Worm (Caenorhabditis elegans) whole organism, L2 larva: ENCODE results near the gene sluh-7.

ENCODE experiments used
- C34F6.9 ChIP-seq: fragments of 150-350 bp; optimal IDR thresholded peaks from 2 replicates; lab custom pipeline; 2014; ENCODE audit warnings: missing biosample characterization, missing genetic modification characterization
- Y55F3AM.14 ChIP-seq: fragments of 200-800 bp; sonication (Bioruptor generic); optimal IDR thresholded peaks from 2 replicates; lab custom pipeline; 2018; ENCODE audit warnings: mild to moderate bottlenecking, missing genetic modification characterization, missing compliant biosample characterization
- alr-1 ChIP-seq: fragments of 150-350 bp; optimal IDR thresholded peaks from 2 replicates; lab custom pipeline; 2014; ENCODE audit warnings: missing biosample characterization, missing genetic modification characterization
- blmp-1 ChIP-seq: sonication (generic microtip); optimal IDR thresholded peaks from 2 replicates; lab custom pipeline; 2017; ENCODE audit warnings: missing genetic modification characterization, mild to moderate bottlenecking, missing compliant biosample characterization, antibody characterized with exemption, moderate library complexity; ENCODE audit not compliant: insufficient read depth
- ceh-16 ChIP-seq: fragments of 150-350 bp; optimal IDR thresholded peaks from 2 replicates; lab custom pipeline; 2014; ENCODE audit warnings: missing biosample characterization, missing genetic modification characterization
- ceh-82 ChIP-seq: fragments of 150-350 bp; optimal IDR thresholded peaks from 2 replicates; lab custom pipeline; 2014; ENCODE audit warnings: missing biosample characterization, missing genetic modification characterization
- crh-2 ChIP-seq: sonication (generic microtip); optimal IDR thresholded peaks from 2 replicates; lab custom pipeline; 2017; ENCODE audit warnings: missing biosample characterization, missing genetic modification characterization
- dmd-4 ChIP-seq: sonication (generic microtip); optimal IDR thresholded peaks from 2 replicates; lab custom pipeline; 2017; ENCODE audit warnings: missing biosample characterization, missing genetic modification characterization
- elt-1 ChIP-seq: fragments of 150-350 bp; optimal IDR thresholded peaks from 2 replicates; lab custom pipeline; 2014; ENCODE audit warnings: missing biosample characterization, missing genetic modification characterization
- elt-3 ChIP-seq: sonication (generic microtip); optimal IDR thresholded peaks from 2 replicates; lab custom pipeline; 2017; ENCODE audit warnings: missing biosample characterization, missing genetic modification characterization
- fos-1 ChIP-seq: fragments of 150-350 bp; optimal IDR thresholded peaks from 2 replicates; lab custom pipeline; 2014; ENCODE audit warnings: missing biosample characterization, missing genetic modification characterization
- gmeb-1 ChIP-seq: fragments of 150-350 bp; optimal IDR thresholded peaks from 2 replicates; lab custom pipeline; 2014; ENCODE audit warnings: missing biosample characterization, missing genetic modification characterization
- lin-13 ChIP-seq: fragments of 150-350 bp; optimal IDR thresholded peaks from 2 replicates; lab custom pipeline; 2014; ENCODE audit warnings: missing biosample characterization, missing genetic modification reagents, missing genetic modification characterization
- lin-39 ChIP-seq: fragments of 150-350 bp; optimal IDR thresholded peaks from 2 replicates; lab custom pipeline; 2014; ENCODE audit warnings: missing biosample characterization, missing genetic modification reagents, missing genetic modification characterization
- lsy-2 ChIP-seq, 2 experiments: fragments of 150-350 bp in 1 of 2; sonication (generic microtip) in 1 of 2; optimal IDR thresholded peaks; 2 replicates each; lab custom pipeline; 2014 to 2017; ENCODE audit warnings: missing biosample characterization in 2 of 2, missing genetic modification characterization in 2 of 2
- mdl-1 ChIP-seq, 2 experiments: fragments of 150-350 bp in 1 of 2; sonication (generic microtip) in 1 of 2; optimal IDR thresholded peaks; 2 replicates each; lab custom pipeline; 2017; ENCODE audit warnings: missing biosample characterization in 2 of 2, missing genetic modification characterization in 2 of 2
- nhr-12 ChIP-seq: fragments of 150-350 bp; optimal IDR thresholded peaks from 2 replicates; lab custom pipeline; 2014; ENCODE audit warnings: missing biosample characterization, missing genetic modification characterization
- nhr-129 ChIP-seq: fragments of 150-350 bp; optimal IDR thresholded peaks from 2 replicates; lab custom pipeline; 2014; ENCODE audit warnings: missing biosample characterization, missing genetic modification characterization
- nhr-21 ChIP-seq: fragments of 150-350 bp; optimal IDR thresholded peaks from 2 replicates; lab custom pipeline; 2014; ENCODE audit warnings: missing biosample characterization, missing genetic modification characterization
- nhr-23 ChIP-seq: fragments of 150-350 bp; optimal IDR thresholded peaks from 2 replicates; lab custom pipeline; 2014; ENCODE audit warnings: missing biosample characterization, missing genetic modification reagents, missing genetic modification characterization
- nhr-25 ChIP-seq: fragments of 150-350 bp; sonication (generic microtip); optimal IDR thresholded peaks from 3 replicates; lab custom pipeline; 2014; ENCODE audit warnings: missing biosample characterization, missing genetic modification characterization
- nhr-6 ChIP-seq: fragments of 150-350 bp; optimal IDR thresholded peaks from 2 replicates; lab custom pipeline; 2014; ENCODE audit warnings: missing biosample characterization, missing genetic modification characterization
- sem-4 ChIP-seq: fragments of 150-350 bp; optimal IDR thresholded peaks from 2 replicates; lab custom pipeline; 2014; ENCODE audit warnings: missing biosample characterization, missing genetic modification reagents, missing genetic modification characterization
- sma-3 ChIP-seq: sonication (generic microtip); optimal IDR thresholded peaks from 2 replicates; lab custom pipeline; 2016; ENCODE audit warnings: missing genetic modification reagents, missing genetic modification characterization, missing compliant biosample characterization
- sma-9 ChIP-seq, 2 experiments: fragments of 150-350 bp in 1 of 2; sonication (generic microtip) in 1 of 2; optimal IDR thresholded peaks; 2 replicates each; lab custom pipeline; 2014 to 2016; ENCODE audit warnings: missing genetic modification characterization in 2 of 2, mild to moderate bottlenecking in 1 of 2, missing biosample characterization in 1 of 2, missing compliant biosample characterization in 1 of 2, missing genetic modification reagents in 1 of 2, moderate library complexity in 1 of 2
- snpc-4 ChIP-seq: fragments of 150-350 bp; optimal IDR thresholded peaks from 2 replicates; lab custom pipeline; 2014; ENCODE audit warnings: missing biosample characterization, missing genetic modification characterization
- unc-55 ChIP-seq: fragments of 150-350 bp; sonication (generic microtip); optimal IDR thresholded peaks from 3 replicates; lab custom pipeline; 2014; ENCODE audit warnings: missing biosample characterization, missing genetic modification reagents, missing genetic modification characterization
- ztf-11 ChIP-seq: sonication (generic microtip); optimal IDR thresholded peaks from 2 replicates; lab custom pipeline; 2017; ENCODE audit warnings: missing biosample characterization, missing genetic modification characterization

The sluh-7 gene

ce11 chrV:10404701-10405100, 49.1 kb upstream of the sluh-7 start:
- TF ChIP-seq fos-1 (tag; lab: Kevin White, UChicago) (peak; percentile 29), nhr-23 (tag; lab: Kevin White, UChicago) (no peak)

- TF ChIP-seq dmd-4 (tag; lab: Kevin White, UChicago) (no peak), nhr-21 (tag; lab: Kevin White, UChicago) (no peak), lin-13 (GFP tag; lab: Kevin White, UChicago) (no peak), sem-4 (tag; lab: Kevin White, UChicago) (no peak)
These were observed 47.2 kb upstream of the sluh-7 start, which contains the start of gene F15H10.8 for ce11 chrV:10402804-10403203. Gene F15H10.8 (minus strand): TSS chrV:10402904.

- TF ChIP-seq nhr-129 (tag; lab: Kevin White, UChicago): peak; percentile 80
- TF ChIP-seq Y55F3AM.14 (GFP tag; lab: Kevin White, UChicago): no peak
- peak; percentile 93 for TF ChIP-seq fos-1 (tag; lab: Kevin White, UChicago)
- peak; percentile 76 for TF ChIP-seq sma-9 (GFP tag; optimal IDR thresholded peaks at IDR 0.05; lab: Kevin White, UChicago)
- no peak for TF ChIP-seq sma-9 (tag; optimal IDR thresholded peaks at IDR 0.05; lab: Kevin White, UChicago)
- no peak for TF ChIP-seq lin-39 (tag; lab: Kevin White, UChicago)
- peak; percentile 24 for TF ChIP-seq gmeb-1 (tag; lab: Kevin White, UChicago)
- no peak for TF ChIP-seq unc-55
- TF ChIP-seq blmp-1 (tag; lab: Kevin White, UChicago): no peak
- TF ChIP-seq elt-3: no peak
- TF ChIP-seq crh-2 (tag; lab: Kevin White, UChicago): peak; percentile 37
These were observed 43.7 kb upstream of the sluh-7 start for ce11 chrV:10399290-10399689.

- TF ChIP-seq nhr-129 (tag; lab: Kevin White, UChicago): peak; percentile 29
- TF ChIP-seq sma-9 (GFP tag; optimal IDR thresholded peaks at IDR 0.05; lab: Kevin White, UChicago): peak; percentile 53
- TF ChIP-seq sma-9 (tag; optimal IDR thresholded peaks at IDR 0.05; lab: Kevin White, UChicago): no peak
- TF ChIP-seq alr-1 (tag; lab: Kevin White, UChicago): no peak
- no peak for TF ChIP-seq ceh-82 (tag; lab: Kevin White, UChicago)
- TF ChIP-seq crh-2 (tag; lab: Kevin White, UChicago): peak; percentile 14
- peak; percentile 41 for TF ChIP-seq fos-1 (tag; lab: Kevin White, UChicago)
These were observed 42.8 kb upstream of the sluh-7 start, which contains the start of gene ugt-2 for ce11 chrV:10398431-10398830. Gene ugt-2 (plus strand): TSS chrV:10398801.

- TF ChIP-seq nhr-6 (no peak), snpc-4 (tag; lab: Kevin White, UChicago) (no peak), elt-3 (no peak), fos-1 (tag; lab: Kevin White, UChicago) (peak; percentile 25), elt-1 (tag; lab: Kevin White, UChicago) (no peak), nhr-25 (tag; lab: Kevin White, UChicago) (no peak), ztf-11 (tag; lab: Kevin White, UChicago) (no peak), sma-3 (no peak)
These were observed 39.6 kb upstream of the sluh-7 start, which contains the start of the genes col-151 and ugt-1 for ce11 chrV:10395173-10395766. Gene col-151 (minus strand): TSS chrV:10395223. Gene ugt-1 (plus strand): TSS chrV:10395663.

- TF ChIP-seq dmd-4 (tag; lab: Kevin White, UChicago): no peak
- TF ChIP-seq mdl-1 (tag; optimal IDR thresholded peaks at IDR 0.05; lab: Kevin White, UChicago): no peak
- no peak for TF ChIP-seq lsy-2 (tag; optimal IDR thresholded peaks at IDR 0.05; lab: Kevin White, UChicago)
- no peak for TF ChIP-seq elt-1 (tag; lab: Kevin White, UChicago)
- peak; percentile 74 for TF ChIP-seq Y55F3AM.14 (GFP tag; lab: Kevin White, UChicago)
- no peak for TF ChIP-seq ceh-16 (tag; lab: Kevin White, UChicago)
- TF ChIP-seq C34F6.9 (tag; lab: Kevin White, UChicago): no peak
- no peak for TF ChIP-seq sem-4 (tag; lab: Kevin White, UChicago)
These were observed 38.1 kb upstream of the sluh-7 start for ce11 chrV:10393708-10394107.

ce11 chrV:10388318-10388717, 32.7 kb upstream of the sluh-7 start, which contains the start of gene AC3.5:
Gene AC3.5 (plus strand): TSS chrV:10388527.
- TF ChIP-seq nhr-21 (tag; lab: Kevin White, UChicago) (peak; percentile 13), Y55F3AM.14 (GFP tag; lab: Kevin White, UChicago) (no peak), nhr-12 (tag; lab: Kevin White, UChicago) (no peak), fos-1 (tag; lab: Kevin White, UChicago) (peak; percentile 8)
